Worm (Caenorhabditis elegans) whole organism, young adult: ENCODE results near the gene H38K22.9.

ENCODE experiments used
- F52B5.7 ChIP-seq: sonication (generic microtip); optimal IDR thresholded peaks from 2 replicates; lab custom pipeline; 2016; ENCODE audit warnings: mild to moderate bottlenecking, missing genetic modification characterization, missing compliant biosample characterization
- Y56A3A.18 ChIP-seq: fragments of 200-800 bp; sonication (Bioruptor generic); IDR thresholded peaks from 2 replicates; pipeline ENCODE4 v1.3.6; 2022; ENCODE audit warnings: missing genetic modification reagents, missing genetic modification characterization, missing compliant biosample characterization
- lir-1 ChIP-seq: fragments of 200-800 bp; sonication (Bioruptor generic); conservative IDR thresholded peaks from 2 replicates; pipeline ENCODE4 v1.3.6; 2022; ENCODE audit warnings: missing genetic modification reagents, missing genetic modification characterization, missing compliant biosample characterization
- mes-4 ChIP-seq: sonication (generic microtip); optimal IDR thresholded peaks from 2 replicates; lab custom pipeline; 2016; ENCODE audit warnings: missing genotype, missing genetic modification characterization, missing compliant biosample characterization
- snpc-1.3 ChIP-seq: sonication (generic microtip); optimal IDR thresholded peaks from 2 replicates; lab custom pipeline; 2017; ENCODE audit warnings: missing genetic modification characterization, mild to moderate bottlenecking, missing compliant biosample characterization, antibody characterized with exemption, moderate library complexity, missing genotype, missing genetic modification reagents; ENCODE audit not compliant: insufficient read depth
- unc-130 ChIP-seq: sonication (generic microtip); optimal IDR thresholded peaks from 2 replicates; lab custom pipeline; 2016; ENCODE audit warnings: missing genetic modification reagents, missing genetic modification characterization, missing compliant biosample characterization

- no peak for TF ChIP-seq snpc-1.3 (tag; lab: Kevin White, UChicago)
- no peak for TF ChIP-seq lir-1 (GFP tag; lab: Robert Waterston, UW)
- no peak for TF ChIP-seq Y56A3A.18 (GFP tag; lab: Robert Waterston, UW)
- no peak for TF ChIP-seq F52B5.7 (tag; lab: Kevin White, UChicago)
- no peak for TF ChIP-seq unc-130 (GFP tag; lab: Kevin White, UChicago)
- no peak for TF ChIP-seq mes-4 (tag; lab: Kevin White, UChicago)
Observed at ce11 chrIII:4300989-4301498, 22.9 kb upstream of the H38K22.9 start, which contains the start of gene R10E4.11.
